Fruit fly (Drosophila melanogaster): Measurements from ENCODE around the gene cutlet.

The cutlet gene

dm6 chr2L:3703260-3703659, 8.3 kb downstream of the cutlet start, which contains the start of gene CG2816 (continued):
- TF ChIP-seq Mes4 (GFP tag; optimal IDR thresholded peaks at IDR 0.05) (no peak), ap (GFP tag; IDR thresholded peaks at IDR 0.05) (peak; percentile 69), Ravus (GFP tag; IDR thresholded peaks at IDR 0.05) (no peak), Max (GFP tag; optimal IDR thresholded peaks at IDR 0.05) (no peak), Six4 (GFP tag; optimal IDR thresholded peaks at IDR 0.05) (no peak), sim (GFP tag; IDR thresholded peaks at IDR 0.05) (no peak), CG11723 (GFP tag; optimal IDR thresholded peaks at IDR 0.05) (no peak), CG10431 (GFP tag; optimal IDR thresholded peaks at IDR 0.05) (no peak), Deaf1 (tag; optimal IDR thresholded peaks at IDR 0.05) (no peak), lov (optimal IDR thresholded peaks at IDR 0.05) (no peak), lov (GFP tag; IDR thresholded peaks at IDR 0.05) (no peak; the same call in 2 of the 3 replicates), CG1647 (GFP tag; optimal IDR thresholded peaks at IDR 0.05) (no peak), Ptx1 (GFP tag; IDR thresholded peaks at IDR 0.05) (peak; percentile 85), dati (GFP tag; IDR thresholded peaks at IDR 0.05) (no peak), chinmo (GFP tag; IDR thresholded peaks at IDR 0.05; ENCODE audit: partially characterized antibody) (0 out of 4 replicates have a peak, but pooled peaks have one; percentile 40), CG34422 (GFP tag; IDR thresholded peaks at IDR 0.05) (no peak), esg (GFP tag; conservative IDR thresholded peaks at IDR 0.05) (peak; percentile 67), gce (GFP tag; IDR thresholded peaks at IDR 0.05) (peak; percentile 27; the same call in 1 of the 3 replicates), CG17328 (GFP tag; IDR thresholded peaks at IDR 0.05) (0 out of 2 replicates have a peak, but pooled peaks have one; percentile 22), Lim3 (GFP tag; IDR thresholded peaks at IDR 0.05) (no peak), Poxn (GFP tag; IDR thresholded peaks at IDR 0.05) (peak; percentile 37; the same call in 1 of the 2 replicates), p53 (GFP tag; optimal IDR thresholded peaks at IDR 0.05) (no peak), Vsx1 (GFP tag; optimal IDR thresholded peaks at IDR 0.05) (no peak), CG2875 (GFP tag; optimal IDR thresholded peaks at IDR 0.05) (no peak), so (GFP tag; IDR thresholded peaks at IDR 0.05) (no peak), HLH3B (GFP tag; IDR thresholded peaks at IDR 0.05) (peak; percentile 57), Ada2b (GFP tag; IDR thresholded peaks at IDR 0.05) (peak; percentile 49), CG6813 (GFP tag; optimal IDR thresholded peaks at IDR 0.05) (no peak), crol (GFP tag; IDR thresholded peaks at IDR 0.05) (no peak), ems (GFP tag; optimal IDR thresholded peaks at IDR 0.05) (peak; percentile 68), CG6765 (GFP tag; optimal IDR thresholded peaks at IDR 0.05) (no peak), sd (tag; optimal IDR thresholded peaks at IDR 0.05) (peak; percentile 61), Dad (GFP tag; optimal IDR thresholded peaks at IDR 0.05) (peak; percentile 2), CG10462 (GFP tag; optimal IDR thresholded peaks at IDR 0.05) (no peak), mam (GFP tag; optimal IDR thresholded peaks at IDR 0.05) (peak; percentile 96), vfl (GFP tag; optimal IDR thresholded peaks at IDR 0.05) (peak; percentile 89), fd64A (GFP tag; optimal IDR thresholded peaks at IDR 0.05) (no peak), CG5245 (GFP tag; optimal IDR thresholded peaks at IDR 0.05) (no peak), CG4707 (GFP tag; optimal IDR thresholded peaks at IDR 0.05) (no peak), CG14710 (tag; optimal IDR thresholded peaks at IDR 0.05) (no peak), kay (GFP tag; optimal IDR thresholded peaks at IDR 0.05) (peak; percentile 53), dpn (GFP tag; optimal IDR thresholded peaks at IDR 0.05) (peak; percentile 63 to 79), CG6791 (GFP tag; IDR thresholded peaks at IDR 0.05; ENCODE audit: partially characterized antibody) (no peak), dm (GFP tag; optimal IDR thresholded peaks at IDR 0.05) (no peak), Hsf (GFP tag; optimal IDR thresholded peaks at IDR 0.05) (peak; percentile 12), wor (GFP tag; IDR thresholded peaks at IDR 0.05) (no peak), CG11456 (GFP tag; IDR thresholded peaks at IDR 0.05) (peak; percentile 95; the same call in 2 of the 3 replicates), prd (optimal IDR thresholded peaks at IDR 0.05) (no peak), prd (GFP tag; IDR thresholded peaks at IDR 0.05) (no peak; the same call in 2 of the 3 replicates), Rx (GFP tag; IDR thresholded peaks at IDR 0.05) (0 out of 2 replicates have a peak, but pooled peaks have one; percentile 15), insv (GFP tag; optimal IDR thresholded peaks at IDR 0.05) (no peak), Gsc (GFP tag; IDR thresholded peaks at IDR 0.05) (no peak), da (GFP tag; optimal IDR thresholded peaks at IDR 0.05) (no peak)

All from whole organism, embryonic.